Fruit fly (Drosophila melanogaster): ENCODE measurements around the gene retm.

- TF ChIP-seq Lpt (GFP tag; optimal IDR thresholded peaks at IDR 0.05): no peak
- TF ChIP-seq ss (GFP tag; optimal IDR thresholded peaks at IDR 0.05): no peak
- TF ChIP-seq CG32006 (GFP tag; optimal IDR thresholded peaks at IDR 0.05): peak; percentile 19
- no peak for TF ChIP-seq CG15336 (GFP tag; IDR thresholded peaks at IDR 0.05)
Measured at dm6 chr2L:6488676-6489140, 33.0 kb upstream of the retm start, which contains the start of the genes KFase and epsilonCOP.
